Fruit fly (Drosophila melanogaster) whole organism, wandering third instar larva: ENCODE data around the gene dlg1.

Source experiments
- Dfd ChIP-seq: fragments of >200 bp; optimal IDR thresholded peaks from 2 replicates; lab custom pipeline; 2017; ENCODE audit warnings: missing biosample characterization, missing genetic modification characterization
- Hr78 ChIP-seq: fragments of >200 bp; optimal IDR thresholded peaks from 2 replicates; lab custom pipeline; 2017; ENCODE audit warnings: missing biosample characterization, missing genetic modification characterization
- dsf ChIP-seq: sonication (Bioruptor generic); optimal IDR thresholded peaks from 2 replicates; lab custom pipeline; 2016; ENCODE audit warnings: missing biosample characterization, missing genetic modification characterization, borderline replicate concordance
- ey ChIP-seq: fragments of 200-800 bp; sonication (Bioruptor generic); optimal IDR thresholded peaks from 2 replicates; lab custom pipeline; 2016; ENCODE audit warnings: missing biosample characterization, missing genetic modification characterization
- fru ChIP-seq: fragments of 200-800 bp; sonication (Bioruptor generic); optimal IDR thresholded peaks from 3 replicates; lab custom pipeline; 2016; ENCODE audit warnings: missing biosample characterization, mild to moderate bottlenecking, missing genetic modification characterization
- h ChIP-seq: fragments of 200-800 bp; sonication (Bioruptor generic); optimal IDR thresholded peaks from 3 replicates; lab custom pipeline; 2016; ENCODE audit warnings: missing biosample characterization, mild to moderate bottlenecking, missing genetic modification characterization
- lola ChIP-seq: fragments of >200 bp; optimal IDR thresholded peaks from 2 replicates; lab custom pipeline; 2017; ENCODE audit warnings: missing biosample characterization, missing genetic modification characterization
- pan ChIP-seq: fragments of >200 bp; optimal IDR thresholded peaks from 2 replicates; lab custom pipeline; 2017
- psq ChIP-seq: fragments of 200-800 bp; sonication (Bioruptor generic); optimal IDR thresholded peaks from 3 replicates; lab custom pipeline; 2017; ENCODE audit warnings: missing biosample characterization, mild to moderate bottlenecking, missing genetic modification characterization, moderate library complexity
- sv ChIP-seq: fragments of 200-800 bp; sonication (Bioruptor generic); optimal IDR thresholded peaks from 3 replicates; lab custom pipeline; 2016; ENCODE audit warnings: missing biosample characterization, missing genetic modification characterization

DNA sequence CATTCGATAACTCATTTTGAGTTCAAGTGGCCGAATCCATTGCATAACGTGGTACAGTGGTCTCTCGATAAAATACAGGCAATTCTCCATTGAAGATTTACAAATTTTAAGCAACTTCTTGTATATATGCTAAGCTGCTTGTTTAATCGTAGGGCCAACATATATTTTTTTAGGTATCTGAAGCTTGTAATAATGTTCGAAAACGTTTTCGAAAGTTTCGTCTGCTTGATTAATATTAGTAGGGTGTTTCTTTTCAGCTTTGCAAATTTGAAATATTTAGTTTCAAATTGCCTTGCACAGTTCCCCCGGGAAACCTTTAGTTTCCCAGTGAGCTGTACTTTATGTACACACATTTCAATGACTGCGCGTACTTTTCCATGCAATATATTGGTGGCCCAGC lies 10.3 kb downstream of the dlg1 start:
- TF ChIP-seq Dfd (no peak), h (GFP tag; lab: Kevin White, UChicago) (no peak), sv (GFP tag; lab: Kevin White, UChicago) (no peak), dsf (no peak), pan (lab: Kevin White, UChicago) (no peak), ey (GFP tag; lab: Kevin White, UChicago) (no peak), psq (GFP tag; lab: Kevin White, UChicago) (no peak), lola (no peak), Hr78 (GFP tag; lab: Kevin White, UChicago) (no peak), fru (GFP tag; lab: Kevin White, UChicago) (no peak)
